Worm (Caenorhabditis elegans): ENCODE measurements around the gene sdz-6.

DNA sequence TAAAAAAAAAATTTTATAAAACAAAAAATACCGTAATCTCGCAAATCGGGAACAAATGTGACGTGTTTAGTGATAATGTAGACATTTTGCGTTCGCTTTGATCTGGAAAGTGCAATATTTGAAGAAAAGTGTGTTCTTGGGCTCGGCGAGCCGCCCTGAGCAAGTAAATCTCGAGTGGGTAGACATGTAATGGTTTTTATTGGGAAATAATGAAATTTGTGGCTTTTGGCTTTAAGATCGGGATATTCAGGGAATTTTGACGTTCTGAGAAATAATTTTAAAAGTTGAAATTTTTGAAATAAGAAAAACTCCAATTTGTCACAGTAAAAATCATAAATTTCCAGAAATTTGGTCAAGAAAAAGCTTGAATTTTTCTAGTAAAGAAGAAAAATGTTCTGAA is 42.2 kb downstream of the sdz-6 start, which contains the start of gene C14B4.2:
- TF ChIP-seq snpc-4 (tag; optimal IDR thresholded peaks at IDR 0.05) (no peak), ztf-11 (tag; optimal IDR thresholded peaks at IDR 0.05) (no peak), ama-1 (optimal IDR thresholded peaks at IDR 0.05) (no peak), xbp-1 (tag; optimal IDR thresholded peaks at IDR 0.05) (no peak), nhr-77 (tag; optimal IDR thresholded peaks at IDR 0.05) (no peak), aly-2 (tag; optimal IDR thresholded peaks at IDR 0.05) (no peak), nhr-90 (tag; optimal IDR thresholded peaks at IDR 0.05; ENCODE audit: poor library complexity) (no peak), nhr-12 (tag; optimal IDR thresholded peaks at IDR 0.05) (no peak), lin-13 (GFP tag; optimal IDR thresholded peaks at IDR 0.05) (no peak)
